Fruit fly (Drosophila melanogaster) whole organism, embryonic: ENCODE measurements around the gene Cys.

Experiments used
- Bgb ChIP-seq: fragments of 200-800 bp; sonication (Bioruptor generic); IDR thresholded peaks from 2 replicates; pipeline ENCODE4 v1.3.6; 2022; ENCODE audit warnings: missing biosample characterization, missing genetic modification characterization; ENCODE audit not compliant: partially characterized antibody
- CG1024 ChIP-seq: fragments of 200-800 bp; sonication (Bioruptor generic); IDR thresholded peaks from 2 replicates; pipeline ENCODE4 v1.3.6; 2022; ENCODE audit warnings: missing biosample characterization, missing genetic modification characterization
- CG12299 ChIP-seq: fragments of 200-800 bp; sonication (Bioruptor generic); optimal IDR thresholded peaks from 2 replicates; lab custom pipeline; 2018; ENCODE audit warnings: missing biosample characterization, mild to moderate bottlenecking, missing genetic modification characterization
- CG12744 ChIP-seq: fragments of 200-800 bp; sonication (Bioruptor generic); optimal IDR thresholded peaks from 2 replicates; lab custom pipeline; 2016; ENCODE audit warnings: missing biosample characterization, missing genetic modification characterization
- CG13775 ChIP-seq: fragments of 200-800 bp; sonication (Bioruptor generic); optimal IDR thresholded peaks from 3 replicates; lab custom pipeline; 2017; ENCODE audit warnings: missing biosample characterization, mild to moderate bottlenecking, missing genetic modification characterization
- CG15514 ChIP-seq: fragments of 200-800 bp; sonication (Bioruptor generic); optimal IDR thresholded peaks from 3 replicates; lab custom pipeline; 2017; ENCODE audit warnings: missing biosample characterization, missing genetic modification characterization, mild to moderate bottlenecking, moderate library complexity, missing genetic modification reagents
- CG1602 ChIP-seq: fragments of 200-800 bp; sonication (Bioruptor generic); optimal IDR thresholded peaks from 3 replicates; lab custom pipeline; 2016; ENCODE audit warnings: missing biosample characterization, missing genetic modification characterization
- CG18599 ChIP-seq: fragments of 200-800 bp; sonication (Bioruptor generic); optimal IDR thresholded peaks from 3 replicates; lab custom pipeline; 2017; ENCODE audit warnings: missing biosample characterization, missing genetic modification characterization, mild to moderate bottlenecking, moderate library complexity, missing genetic modification reagents
- CG2712 ChIP-seq: fragments of 200-800 bp; optimal IDR thresholded peaks from 3 replicates; lab custom pipeline; 2019; ENCODE audit warnings: missing biosample characterization, mild to moderate bottlenecking, missing genetic modification characterization, moderate library complexity
- CG2875 ChIP-seq: fragments of 200-800 bp; sonication (Bioruptor generic); optimal IDR thresholded peaks from 2 replicates; lab custom pipeline; 2017; ENCODE audit warnings: missing biosample characterization, mild to moderate bottlenecking, missing genetic modification characterization, missing genetic modification reagents
- CG30020 ChIP-seq: fragments of 200-800 bp; optimal IDR thresholded peaks from 2 replicates; lab custom pipeline; 2019; ENCODE audit warnings: missing biosample characterization, mild to moderate bottlenecking, missing genetic modification characterization, moderate library complexity
- CG31441 ChIP-seq: fragments of 200-800 bp; sonication (Bioruptor generic); IDR thresholded peaks from 2 replicates; pipeline ENCODE4 v1.3.6; 2022; ENCODE audit warnings: missing biosample characterization, missing genetic modification characterization
- CG3163 ChIP-seq: fragments of 200-800 bp; sonication (Bioruptor generic); optimal IDR thresholded peaks from 3 replicates; lab custom pipeline; 2016; ENCODE audit warnings: missing biosample characterization, missing genetic modification characterization
- CG33557 ChIP-seq: fragments of 200-800 bp; sonication (Bioruptor generic); optimal IDR thresholded peaks from 2 replicates; lab custom pipeline; 2019; ENCODE audit warnings: missing biosample characterization, mild to moderate bottlenecking, missing genetic modification characterization, moderate library complexity
- CG3995 ChIP-seq: fragments of 200-800 bp; sonication (Bioruptor generic); optimal IDR thresholded peaks from 3 replicates; lab custom pipeline; 2016; ENCODE audit warnings: missing biosample characterization, missing genetic modification characterization
- CG7928 ChIP-seq: fragments of 200-800 bp; sonication (Bioruptor generic); optimal IDR thresholded peaks from 2 replicates; lab custom pipeline; 2017; ENCODE audit warnings: missing biosample characterization, mild to moderate bottlenecking, missing genetic modification characterization
- Camta ChIP-seq: fragments of 200-800 bp; sonication (Bioruptor generic); optimal IDR thresholded peaks from 2 replicates; lab custom pipeline; 2016; ENCODE audit warnings: missing biosample characterization, missing genetic modification characterization
- D ChIP-seq, 2 experiments: fragments of 200-800 bp in 1 of 2; fragments of >200 bp in 1 of 2; sonication (Bioruptor generic) in 1 of 2; optimal IDR thresholded peaks; 2 replicates in 1 of 2; 3 replicates in 1 of 2; lab custom pipeline; 2017; ENCODE audit warnings: mild to moderate bottlenecking in 1 of 2, missing biosample characterization in 1 of 2, missing genetic modification characterization in 1 of 2, missing genetic modification reagents in 1 of 2
- Dfd ChIP-seq, 2 experiments: fragments of >200 bp; optimal IDR thresholded peaks; 2 replicates each; lab custom pipeline; 2017; ENCODE audit warnings: missing biosample characterization in 2 of 2, missing genetic modification characterization in 2 of 2
- Ets65A ChIP-seq: fragments of 200-800 bp; sonication (Bioruptor generic); peaks from one replicate; lab custom pipeline; 2016; ENCODE audit warnings: missing biosample characterization, missing genetic modification characterization
- Fer1 ChIP-seq: fragments of 200-800 bp; sonication (Bioruptor generic); optimal IDR thresholded peaks from 2 replicates; lab custom pipeline; 2017; ENCODE audit warnings: missing biosample characterization, mild to moderate bottlenecking, missing genetic modification characterization
- H15 ChIP-seq: fragments of 200-800 bp; sonication (Bioruptor generic); IDR thresholded peaks from 3 replicates; pipeline ENCODE4 v1.3.6; 2022; ENCODE audit warnings: missing biosample characterization, missing genetic modification characterization
- HLHmδ ChIP-seq: fragments of 200-800 bp; sonication (Bioruptor generic); optimal IDR thresholded peaks from 2 replicates; lab custom pipeline; 2018; ENCODE audit warnings: missing biosample characterization, mild to moderate bottlenecking, missing genetic modification characterization, moderate library complexity
- Hmr ChIP-seq: fragments of 200-800 bp; sonication (Bioruptor generic); optimal IDR thresholded peaks from 3 replicates; lab custom pipeline; 2017; ENCODE audit warnings: mild to moderate bottlenecking, missing biosample characterization, missing genetic modification reagents, missing genetic modification characterization
- Hr51 ChIP-seq, 2 experiments: fragments of 200-800 bp; sonication (Bioruptor generic); optimal IDR thresholded peaks; 2 replicates in 1 of 2; 3 replicates in 1 of 2; lab custom pipeline; 2016 to 2018; ENCODE audit warnings: missing biosample characterization in 2 of 2, missing genetic modification characterization in 2 of 2, mild to moderate bottlenecking in 1 of 2, moderate library complexity in 1 of 2
- Hr78 ChIP-seq, 2 experiments: fragments of 200-800 bp in 1 of 2; fragments of >200 bp in 1 of 2; sonication (Bioruptor generic) in 1 of 2; optimal IDR thresholded peaks; 2 replicates each; lab custom pipeline; 2017 to 2019; ENCODE audit warnings: missing biosample characterization in 2 of 2, missing genetic modification characterization in 2 of 2, mild to moderate bottlenecking in 1 of 2, moderate library complexity in 1 of 2
- Kr ChIP-seq: fragments of 200-800 bp; sonication (Bioruptor generic); optimal IDR thresholded peaks from 2 replicates; lab custom pipeline; 2017; ENCODE audit warnings: missing biosample characterization, mild to moderate bottlenecking, missing genetic modification characterization
- Med ChIP-seq: fragments of 200-800 bp; sonication (Bioruptor generic); peaks from one replicate; lab custom pipeline; 2016; ENCODE audit warnings: missing biosample characterization, missing genetic modification characterization, mild to moderate bottlenecking, inconsistent platforms, moderate library complexity
- Opbp ChIP-seq: fragments of 200-800 bp; sonication (Bioruptor generic); IDR thresholded peaks from 3 replicates; pipeline ENCODE4 v1.3.6; 2022; ENCODE audit warnings: missing biosample characterization, missing genetic modification characterization; ENCODE audit not compliant: partially characterized antibody
- Ssrp ChIP-seq: fragments of 200-800 bp; sonication (Bioruptor generic); optimal IDR thresholded peaks from 2 replicates; lab custom pipeline; 2018; ENCODE audit warnings: missing biosample characterization, mild to moderate bottlenecking, missing genetic modification characterization, moderate library complexity
- Xbp1 ChIP-seq: fragments of 200-800 bp; sonication (Bioruptor generic); optimal IDR thresholded peaks from 3 replicates; lab custom pipeline; 2016; ENCODE audit warnings: missing biosample characterization, mild to moderate bottlenecking, missing genetic modification characterization
- al ChIP-seq: fragments of 200-800 bp; sonication (Bioruptor generic); IDR thresholded peaks from 2 replicates; pipeline ENCODE4 v1.3.6; 2022; ENCODE audit warnings: missing biosample characterization, missing genetic modification characterization
- bsh ChIP-seq, 2 experiments: fragments of 200-800 bp; sonication (Bioruptor generic); optimal IDR thresholded peaks; 2 replicates each; lab custom pipeline; 2017 to 2018; ENCODE audit warnings: mild to moderate bottlenecking in 2 of 2, missing biosample characterization in 2 of 2, missing genetic modification characterization in 2 of 2, moderate library complexity in 1 of 2
- cato ChIP-seq: fragments of 200-800 bp; sonication (Bioruptor generic); optimal IDR thresholded peaks from 2 replicates; lab custom pipeline; 2016; ENCODE audit warnings: missing biosample characterization, missing genetic modification characterization, borderline replicate concordance
- croc ChIP-seq: fragments of 200-800 bp; sonication (Bioruptor generic); conservative IDR thresholded peaks from 3 replicates; pipeline ENCODE4 v1.3.6; 2022; ENCODE audit warnings: missing biosample characterization, missing genetic modification characterization
- dpn ChIP-seq, 2 experiments: fragments of 200-800 bp; sonication (Bioruptor generic); optimal IDR thresholded peaks; 3 replicates each; lab custom pipeline; 2016; ENCODE audit warnings: missing biosample characterization in 2 of 2, missing genetic modification characterization in 2 of 2
- ewg ChIP-seq: fragments of 200-800 bp; sonication (Bioruptor generic); optimal IDR thresholded peaks from 3 replicates; lab custom pipeline; 2017; ENCODE audit warnings: mild to moderate bottlenecking, missing biosample characterization, missing genetic modification reagents, missing genetic modification characterization
- insv ChIP-seq, 2 experiments: fragments of 200-800 bp; sonication (Bioruptor generic); optimal IDR thresholded peaks; 3 replicates each; lab custom pipeline; 2016 to 2018; ENCODE audit warnings: missing biosample characterization in 2 of 2, missing genetic modification characterization in 2 of 2
- lbe ChIP-seq: fragments of 200-800 bp; sonication (Bioruptor generic); optimal IDR thresholded peaks from 2 replicates; lab custom pipeline; 2016; ENCODE audit warnings: missing biosample characterization, mild to moderate bottlenecking, missing genetic modification characterization
- nom ChIP-seq: fragments of 200-800 bp; sonication (Bioruptor generic); optimal IDR thresholded peaks from 2 replicates; lab custom pipeline; 2017; ENCODE audit warnings: missing biosample characterization, missing genetic modification characterization, mild to moderate bottlenecking, moderate library complexity, missing genetic modification reagents
- pnt ChIP-seq: fragments of 200-800 bp; sonication (Bioruptor generic); optimal IDR thresholded peaks from 3 replicates; lab custom pipeline; 2016; ENCODE audit warnings: missing biosample characterization, missing genetic modification characterization
- prd ChIP-seq, 3 experiments: fragments of >200 bp in 2 of 3; fragments of 200-800 bp in 1 of 3; sonication (Bioruptor generic) in 1 of 3; optimal IDR thresholded peaks in 2 of 3; IDR thresholded peaks in 1 of 3; 2 replicates in 2 of 3; 3 replicates in 1 of 3; pipeline versions ENCODE4 v1.3.6 to Lab custom; 2017 to 2022; ENCODE audit warnings: missing biosample characterization in 1 of 3, missing genetic modification characterization in 1 of 3
- stc ChIP-seq: fragments of 200-800 bp; sonication (Bioruptor generic); IDR thresholded peaks from 2 replicates; pipeline ENCODE4 v1.3.6; 2022; ENCODE audit warnings: missing biosample characterization, missing genetic modification characterization
- tgo ChIP-seq: fragments of 200-800 bp; sonication (Bioruptor generic); IDR thresholded peaks from 3 replicates; pipeline ENCODE4 v1.3.6; 2022; ENCODE audit warnings: missing biosample characterization, missing genetic modification characterization
- unc-4 ChIP-seq: fragments of 200-800 bp; sonication (Bioruptor generic); IDR thresholded peaks from 2 replicates; pipeline ENCODE4 v1.3.6; 2022; ENCODE audit warnings: missing biosample characterization, missing genetic modification characterization; ENCODE audit not compliant: partially characterized antibody
- zf30C ChIP-seq: fragments of 200-800 bp; sonication (Bioruptor generic); optimal IDR thresholded peaks from 3 replicates; lab custom pipeline; 2018; ENCODE audit warnings: missing biosample characterization, mild to moderate bottlenecking, missing genetic modification characterization

Cys gene

dm6 chr3R:14608892-14609692 is 39.6 kb upstream of the Cys start, which contains the start of gene CG14853 (continued):
- TF ChIP-seq zf30C (GFP tag; lab: Kevin White, UChicago): no peak
- TF ChIP-seq Kr: no peak
- peak; percentile 81 for TF ChIP-seq CG1602 (GFP tag; lab: Kevin White, UChicago)
- TF ChIP-seq CG12744: peak; percentile 47
- no peak for TF ChIP-seq Camta (GFP tag; lab: Kevin White, UChicago)
- TF ChIP-seq lbe (GFP tag; lab: Kevin White, UChicago): no peak
- TF ChIP-seq CG15514 (GFP tag; lab: Kevin White, UChicago): peak; percentile 64
- no peak for TF ChIP-seq pnt (GFP tag; lab: Kevin White, UChicago)
- no peak for TF ChIP-seq Opbp (GFP tag; lab: Robert Waterston, UW)
- no peak for TF ChIP-seq unc-4 (GFP tag; lab: Robert Waterston, UW)
- TF ChIP-seq CG1024 (GFP tag; lab: Robert Waterston, UW): no peak
- peak; percentile 92 for TF ChIP-seq Ssrp (tag; lab: Kevin White, UChicago)
- no peak for TF ChIP-seq CG3995 (GFP tag; lab: Kevin White, UChicago)
- TF ChIP-seq CG7928: no peak
- TF ChIP-seq bsh (GFP tag; optimal IDR thresholded peaks at IDR 0.05; lab: Kevin White, UChicago): peak in 1 of 2 experiments; percentile 88
- peak; percentile 57 for TF ChIP-seq CG2875 (GFP tag; lab: Kevin White, UChicago)
- TF ChIP-seq CG18599: peak; percentile 67
- peak; percentile 71 for TF ChIP-seq CG13775 (GFP tag; lab: Kevin White, UChicago)
- TF ChIP-seq CG3163 (GFP tag; lab: Kevin White, UChicago): peak; percentile 9
- peak in 1 of 2 experiments; percentile 47 for TF ChIP-seq insv (GFP tag; optimal IDR thresholded peaks at IDR 0.05; lab: Kevin White, UChicago)
- TF ChIP-seq Fer1 (GFP tag; lab: Kevin White, UChicago): peak; percentile 71
- TF ChIP-seq Hmr (GFP tag; lab: Kevin White, UChicago): peak; percentile 68
- peak; percentile 60 for TF ChIP-seq cato (GFP tag; lab: Kevin White, UChicago)
- TF ChIP-seq al: peak; percentile 42
- no peak for TF ChIP-seq Bgb
- TF ChIP-seq Hr78 (GFP tag; optimal IDR thresholded peaks at IDR 0.05; lab: Kevin White, UChicago): no peak
- no peak for TF ChIP-seq CG12299 (tag; lab: Kevin White, UChicago)
- no peak for TF ChIP-seq Dfd (GFP tag; optimal IDR thresholded peaks at IDR 0.05; lab: Kevin White, UChicago)

- TF ChIP-seq croc (GFP tag; lab: Robert Waterston, UW) (0 out of 3 replicates have a peak, but pooled peaks have one; percentile 24), CG30020 (no peak), CG2875 (GFP tag; lab: Kevin White, UChicago) (peak; percentile 1), Ets65A (peak; percentile 85), CG2712 (tag; lab: Kevin White, UChicago) (peak; percentile 64), tgo (GFP tag; lab: Robert Waterston, UW) (peak; percentile 19; the same call in 1 of the 3 replicates), stc (GFP tag; lab: Robert Waterston, UW) (peak; percentile 40; the same call in 1 of the 2 replicates), Hr51 (GFP tag; optimal IDR thresholded peaks at IDR 0.05; lab: Kevin White, UChicago) (peak in 1 of 2 experiments; percentile 53), dpn (GFP tag; optimal IDR thresholded peaks at IDR 0.05; lab: Kevin White, UChicago) (peak in 1 of 2 experiments; percentile 38), ewg (GFP tag; lab: Kevin White, UChicago) (peak; percentile 45), nom (GFP tag; lab: Kevin White, UChicago) (peak; percentile 7), Med (peak; percentile 63), Xbp1 (peak; percentile 28), H15 (GFP tag; lab: Robert Waterston, UW) (0 out of 3 replicates have a peak, but pooled peaks have one; percentile 7), CG33557 (GFP tag; lab: Kevin White, UChicago) (peak; percentile 6), CG31441 (GFP tag; lab: Robert Waterston, UW) (peak; percentile 59), D (optimal IDR thresholded peaks at IDR 0.05; lab: Kevin White, UChicago) (no peak), D (GFP tag; optimal IDR thresholded peaks at IDR 0.05; lab: Kevin White, UChicago) (peak; percentile 56), HLHmδ (GFP tag; lab: Kevin White, UChicago) (peak; percentile 35), prd (optimal IDR thresholded peaks at IDR 0.05; lab: Kevin White, UChicago) (no peak), prd (GFP tag; IDR thresholded peaks at IDR 0.05; lab: Robert Waterston, UW) (peak; percentile 4; the same call in 1 of the 3 replicates)
Measured at dm6 chr3R:14597935-14598424, 28.5 kb upstream of the Cys start.
